Worm (Caenorhabditis elegans): ENCODE data around the gene Y17G7B.23.

- TF ChIP-seq fkh-10 (GFP tag; optimal IDR thresholded peaks at IDR 0.05) (no peak), sox-4 (tag; optimal IDR thresholded peaks at IDR 0.05) (no peak), elt-2 (tag; optimal IDR thresholded peaks at IDR 0.05) (no peak), lim-6 (tag; optimal IDR thresholded peaks at IDR 0.05) (no peak), ref-2 (tag; optimal IDR thresholded peaks at IDR 0.05) (no peak), pag-3 (tag; optimal IDR thresholded peaks at IDR 0.05; ENCODE audit: borderline replicate concordance) (no peak), pha-4 (tag; optimal IDR thresholded peaks at IDR 0.05) (no peak), ceh-14 (tag; optimal IDR thresholded peaks at IDR 0.05) (no peak), lin-11 (tag; optimal IDR thresholded peaks at IDR 0.05) (no peak), ceh-34 (tag; optimal IDR thresholded peaks at IDR 0.05) (no peak), zip-5 (tag; optimal IDR thresholded peaks at IDR 0.05) (no peak), ceh-19 (GFP tag; optimal IDR thresholded peaks at IDR 0.05) (no peak), hlh-15 (tag; optimal IDR thresholded peaks at IDR 0.05) (no peak), F13H6.1 (tag; optimal IDR thresholded peaks at IDR 0.05) (no peak)
Measured at ce11 chrII:12005981-12006380, 7.0 kb downstream of the Y17G7B.23 start.

Measured in whole organism, late embryonic.